ENCODE assay signal across 1 fruit fly cellular context in the genomic region with DNA sequence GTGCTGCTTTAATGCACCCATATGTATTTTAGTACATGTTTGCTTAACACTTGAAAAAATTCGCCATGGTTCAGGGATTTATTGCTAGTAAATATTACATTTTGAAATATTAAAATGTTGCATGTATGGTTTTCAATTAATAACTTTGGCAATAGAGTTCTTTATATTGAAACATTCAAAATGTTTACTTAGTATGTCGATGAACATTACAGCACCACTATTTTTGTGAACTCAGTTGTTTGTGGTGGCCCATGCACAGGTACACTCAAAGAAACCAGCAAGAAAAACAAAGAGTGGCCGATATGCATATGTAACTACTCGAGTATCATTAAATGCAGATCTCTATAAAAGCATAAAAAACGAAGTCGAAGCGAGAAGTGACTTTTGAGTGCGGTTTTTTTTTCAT.
TF ChIP-seq lines count a peak whose summit lies in the region.

No protein-coding gene starts in this region.

TF ChIP-seq in whole organism, embryonic, 481 proteins besides CTCF, POLR2A, EP300 and RAD21 (continued from another document and continues in another):
- TF ChIP-seq CG12744 (GFP tag; optimal IDR thresholded peaks at IDR 0.05; lab: Kevin White, UChicago) (peak; percentile 29), CG7357 (GFP tag; IDR thresholded peaks at IDR 0.05; lab: Robert Waterston, UW) (peak; percentile 61; the same call in 1 of the 3 replicates), dm (GFP tag; optimal IDR thresholded peaks at IDR 0.05; lab: Kevin White, UChicago) (no peak), danr (GFP tag; IDR thresholded peaks at IDR 0.05; lab: Robert Waterston, UW) (peak; percentile 18; the same call in 1 of the 2 replicates), lbe (GFP tag; optimal IDR thresholded peaks at IDR 0.05; lab: Kevin White, UChicago) (no peak), CG10274 (GFP tag; optimal IDR thresholded peaks at IDR 0.05; lab: Kevin White, UChicago) (no peak), CG12104 (GFP tag; optimal IDR thresholded peaks at IDR 0.05; lab: Kevin White, UChicago) (peak; percentile 12), Bteb2 (GFP tag; optimal IDR thresholded peaks at IDR 0.05; lab: Kevin White, UChicago) (no peak), zf30C (GFP tag; optimal IDR thresholded peaks at IDR 0.05; lab: Kevin White, UChicago) (peak; percentile 38), twi (tag; optimal IDR thresholded peaks at IDR 0.05; lab: Kevin White, UChicago) (peak; percentile 49), NFAT (GFP tag; IDR thresholded peaks at IDR 0.05; lab: Robert Waterston, UW) (no peak), peb (GFP tag; IDR thresholded peaks at IDR 0.05; lab: Robert Waterston, UW) (peak; percentile 25; the same call in 1 of the 2 replicates), Antp (GFP tag; optimal IDR thresholded peaks at IDR 0.05; lab: Kevin White, UChicago) (peak; percentile 27), gsb-n (tag; optimal IDR thresholded peaks at IDR 0.05; lab: Kevin White, UChicago) (peak; percentile 68), dpn (GFP tag; optimal IDR thresholded peaks at IDR 0.05; lab: Kevin White, UChicago) (peak; percentile 56 to 63), CG1233 (GFP tag; optimal IDR thresholded peaks at IDR 0.05; lab: Kevin White, UChicago) (peak; percentile 46), CG7963 (GFP tag; IDR thresholded peaks at IDR 0.05; lab: Robert Waterston, UW; ENCODE audit: partially characterized antibody) (no peak), CG2129 (GFP tag; IDR thresholded peaks at IDR 0.05; lab: Robert Waterston, UW; ENCODE audit: partially characterized antibody) (no peak), CG43689 (GFP tag; IDR thresholded peaks at IDR 0.05; lab: Robert Waterston, UW) (0 out of 2 replicates have a peak, but pooled peaks have one; percentile 15), D19A (tag; optimal IDR thresholded peaks at IDR 0.05; lab: Kevin White, UChicago) (peak; percentile 65), HLH4C (GFP tag; IDR thresholded peaks at IDR 0.05; lab: Robert Waterston, UW; ENCODE audit: partially characterized antibody) (no peak), hth (optimal IDR thresholded peaks at IDR 0.05; lab: Kevin White, UChicago) (no peak), B-H1 (GFP tag; IDR thresholded peaks at IDR 0.05; lab: Robert Waterston, UW) (0 out of 3 replicates have a peak, but pooled peaks have one; percentile 24), Trl (optimal IDR thresholded peaks at IDR 0.05; lab: Kevin White, UChicago) (no peak), Trl (GFP tag; optimal IDR thresholded peaks at IDR 0.05; lab: Kevin White, UChicago) (peak; percentile 37), CG3281 (GFP tag; optimal IDR thresholded peaks at IDR 0.05; lab: Kevin White, UChicago) (peak; percentile 15), gfzf (GFP tag; optimal IDR thresholded peaks at IDR 0.05; lab: Kevin White, UChicago) (no peak), CG8281 (tag; optimal IDR thresholded peaks at IDR 0.05; lab: Kevin White, UChicago) (peak; percentile 26), CG18764 (GFP tag; optimal IDR thresholded peaks at IDR 0.05; lab: Kevin White, UChicago) (peak; percentile 23), sens (GFP tag; lab: Kevin White, UChicago) (peak; percentile 95), CG7372 (GFP tag; IDR thresholded peaks at IDR 0.05; lab: Robert Waterston, UW) (peak; percentile 31; the same call in 1 of the 2 replicates), tup (GFP tag; optimal IDR thresholded peaks at IDR 0.05; lab: Kevin White, UChicago) (no peak), slp2 (GFP tag; optimal IDR thresholded peaks at IDR 0.05; lab: Kevin White, UChicago) (peak; percentile 62), Eip74EF (GFP tag; optimal IDR thresholded peaks at IDR 0.05; lab: Kevin White, UChicago) (peak in 1 of 2 experiments; percentile 64), ranshi (GFP tag; IDR thresholded peaks at IDR 0.05; lab: Robert Waterston, UW) (no peak), nmo (GFP tag; optimal IDR thresholded peaks at IDR 0.05; lab: Kevin White, UChicago) (peak; percentile 85), rib (GFP tag; IDR thresholded peaks at IDR 0.05; lab: Robert Waterston, UW) (no peak), zen2 (GFP tag; IDR thresholded peaks at IDR 0.05; lab: Robert Waterston, UW; ENCODE audit: partially characterized antibody) (no peak), bowl (GFP tag; IDR thresholded peaks at IDR 0.05; lab: Robert Waterston, UW) (peak; percentile 29; the same call in 1 of the 2 replicates), CG8924 (tag; optimal IDR thresholded peaks at IDR 0.05; lab: Kevin White, UChicago) (peak; percentile 59), sens-2 (GFP tag; IDR thresholded peaks at IDR 0.05; lab: Robert Waterston, UW) (peak; percentile 39; the same call in 1 of the 2 replicates), CG6683 (GFP tag; optimal IDR thresholded peaks at IDR 0.05; lab: Kevin White, UChicago) (no peak), Spps (tag; optimal IDR thresholded peaks at IDR 0.05; lab: Kevin White, UChicago) (peak; percentile 40), crol (GFP tag; IDR thresholded peaks at IDR 0.05; lab: Robert Waterston, UW) (no peak), Mad (GFP tag; optimal IDR thresholded peaks at IDR 0.05; lab: Kevin White, UChicago) (peak; percentile 33), CG17328 (GFP tag; IDR thresholded peaks at IDR 0.05; lab: Robert Waterston, UW) (0 out of 2 replicates have a peak, but pooled peaks have one; percentile 31), vnd (GFP tag; IDR thresholded peaks at IDR 0.05; lab: Robert Waterston, UW; ENCODE audit: partially characterized antibody) (no peak), dysf (GFP tag; IDR thresholded peaks at IDR 0.05; lab: Robert Waterston, UW) (peak; percentile 68), CG9215 (GFP tag; IDR thresholded peaks at IDR 0.05; lab: Robert Waterston, UW) (no peak), Pdp1 (GFP tag; optimal IDR thresholded peaks at IDR 0.05; lab: Kevin White, UChicago) (peak; percentile 31 to 46), CG10959 (GFP tag; IDR thresholded peaks at IDR 0.05; lab: Robert Waterston, UW) (peak; percentile 66), sr (GFP tag; IDR thresholded peaks at IDR 0.05; lab: Robert Waterston, UW) (no peak), stc (GFP tag; IDR thresholded peaks at IDR 0.05; lab: Robert Waterston, UW) (peak; percentile 72), CG12391 (tag; optimal IDR thresholded peaks at IDR 0.05; lab: Kevin White, UChicago) (peak; percentile 72), ind (GFP tag; optimal IDR thresholded peaks at IDR 0.05; lab: Kevin White, UChicago) (peak; percentile 37), unc-4 (GFP tag; IDR thresholded peaks at IDR 0.05; lab: Robert Waterston, UW; ENCODE audit: partially characterized antibody) (no peak), schlank (tag; optimal IDR thresholded peaks at IDR 0.05; lab: Kevin White, UChicago) (no peak), CG1529 (GFP tag; optimal IDR thresholded peaks at IDR 0.05; lab: Kevin White, UChicago) (peak; percentile 59), Max (GFP tag; optimal IDR thresholded peaks at IDR 0.05; lab: Kevin White, UChicago) (peak; percentile 33), MTF-1 (GFP tag; optimal IDR thresholded peaks at IDR 0.05; lab: Kevin White, UChicago; ENCODE audit: borderline replicate concordance) (peak; percentile 29), ems (GFP tag; optimal IDR thresholded peaks at IDR 0.05; lab: Kevin White, UChicago) (no peak), gcm (GFP tag; optimal IDR thresholded peaks at IDR 0.05; lab: Kevin White, UChicago) (peak; percentile 76), CG1792 (GFP tag; optimal IDR thresholded peaks at IDR 0.05; lab: Kevin White, UChicago) (no peak), shn (GFP tag; optimal IDR thresholded peaks at IDR 0.05; lab: Kevin White, UChicago) (peak; percentile 22), E2f2 (GFP tag; IDR thresholded peaks at IDR 0.05; lab: Robert Waterston, UW) (peak; percentile 45; the same call in 1 of the 2 replicates), gro (GFP tag; optimal IDR thresholded peaks at IDR 0.05; lab: Kevin White, UChicago) (no peak), Ravus (GFP tag; IDR thresholded peaks at IDR 0.05; lab: Robert Waterston, UW) (no peak), CG17568 (GFP tag; optimal IDR thresholded peaks at IDR 0.05; lab: Kevin White, UChicago) (no peak), sima (GFP tag; optimal IDR thresholded peaks at IDR 0.05; lab: Kevin White, UChicago) (no peak), cg (GFP tag; optimal IDR thresholded peaks at IDR 0.05; lab: Kevin White, UChicago) (no peak), disco-r (GFP tag; optimal IDR thresholded peaks at IDR 0.05; lab: Kevin White, UChicago) (no peak), CG10321 (GFP tag; IDR thresholded peaks at IDR 0.05; lab: Robert Waterston, UW) (no peak), PHDP (tag; optimal IDR thresholded peaks at IDR 0.05; lab: Kevin White, UChicago) (peak; percentile 64), Dip3 (GFP tag; optimal IDR thresholded peaks at IDR 0.05; lab: Kevin White, UChicago) (no peak), az2 (GFP tag; optimal IDR thresholded peaks at IDR 0.05; lab: Kevin White, UChicago) (peak; percentile 68), CG9932 (GFP tag; IDR thresholded peaks at IDR 0.05; lab: Robert Waterston, UW) (no peak), p53 (GFP tag; optimal IDR thresholded peaks at IDR 0.05; lab: Kevin White, UChicago) (no peak), Taf1 (GFP tag; IDR thresholded peaks at IDR 0.05; lab: Robert Waterston, UW) (no peak), Nf-YA (GFP tag; IDR thresholded peaks at IDR 0.05; lab: Robert Waterston, UW) (peak; percentile 47; the same call in 1 of the 2 replicates), hkb (optimal IDR thresholded peaks at IDR 0.05; lab: Kevin White, UChicago) (no peak), hkb (GFP tag; IDR thresholded peaks at IDR 0.05; lab: Robert Waterston, UW) (peak; percentile 78), Drgx (GFP tag; IDR thresholded peaks at IDR 0.05; lab: Robert Waterston, UW) (peak; percentile 88), crp (GFP tag; optimal IDR thresholded peaks at IDR 0.05; lab: Kevin White, UChicago) (peak in 1 of 2 experiments; percentile 19), Poxn (GFP tag; IDR thresholded peaks at IDR 0.05; lab: Robert Waterston, UW) (no peak), CG10979 (tag; optimal IDR thresholded peaks at IDR 0.05; lab: Kevin White, UChicago) (peak; percentile 77), ken (GFP tag; IDR thresholded peaks at IDR 0.05; lab: Robert Waterston, UW) (0 out of 3 replicates have a peak, but pooled peaks have one; percentile 31), vfl (GFP tag; optimal IDR thresholded peaks at IDR 0.05; lab: Kevin White, UChicago) (no peak), CG6175 (GFP tag; IDR thresholded peaks at IDR 0.05; lab: Robert Waterston, UW) (no peak), CG3407 (GFP tag; optimal IDR thresholded peaks at IDR 0.05; lab: Kevin White, UChicago) (peak; percentile 50), dati (GFP tag; IDR thresholded peaks at IDR 0.05; lab: Robert Waterston, UW) (0 out of 2 replicates have a peak, but pooled peaks have one; percentile 15), bab2 (GFP tag; optimal IDR thresholded peaks at IDR 0.05; lab: Kevin White, UChicago) (peak; percentile 65), wek (GFP tag; optimal IDR thresholded peaks at IDR 0.05; lab: Kevin White, UChicago) (peak; percentile 47), en (GFP tag; optimal IDR thresholded peaks at IDR 0.05; lab: Kevin White, UChicago) (peak; percentile 1), Six4 (GFP tag; optimal IDR thresholded peaks at IDR 0.05; lab: Kevin White, UChicago) (peak; percentile 15), Hr78 (GFP tag; optimal IDR thresholded peaks at IDR 0.05; lab: Kevin White, UChicago) (peak in 1 of 2 experiments; percentile 41), CG4360 (GFP tag; IDR thresholded peaks at IDR 0.05; lab: Robert Waterston, UW) (peak; percentile 30; the same call in 1 of the 2 replicates), CG10431 (GFP tag; optimal IDR thresholded peaks at IDR 0.05; lab: Kevin White, UChicago) (no peak), CG11560 (tag; IDR thresholded peaks at IDR 0.05; lab: Robert Waterston, UW) (0 out of 3 replicates have a peak, but pooled peaks have one; percentile 16), CG2116 (GFP tag; optimal IDR thresholded peaks at IDR 0.05; lab: Kevin White, UChicago) (peak; percentile 34), Gsc (GFP tag; IDR thresholded peaks at IDR 0.05; lab: Robert Waterston, UW) (no peak), Hsf (GFP tag; optimal IDR thresholded peaks at IDR 0.05; lab: Kevin White, UChicago) (peak; percentile 54), Ada2b (GFP tag; IDR thresholded peaks at IDR 0.05; lab: Robert Waterston, UW) (no peak), Xrp1 (GFP tag; IDR thresholded peaks at IDR 0.05; lab: Robert Waterston, UW) (peak; percentile 82), her (GFP tag; optimal IDR thresholded peaks at IDR 0.05; lab: Kevin White, UChicago) (peak; percentile 23), CG10462 (GFP tag; optimal IDR thresholded peaks at IDR 0.05; lab: Kevin White, UChicago) (peak; percentile 36), CG10543 (GFP tag; optimal IDR thresholded peaks at IDR 0.05; lab: Kevin White, UChicago) (no peak), Asciz (GFP tag; optimal IDR thresholded peaks at IDR 0.05; lab: Kevin White, UChicago) (peak; percentile 77), Fer1 (GFP tag; optimal IDR thresholded peaks at IDR 0.05; lab: Kevin White, UChicago) (peak; percentile 14), Dek (tag; optimal IDR thresholded peaks at IDR 0.05; lab: Kevin White, UChicago) (no peak), fd3F (GFP tag; optimal IDR thresholded peaks at IDR 0.05; lab: Kevin White, UChicago) (no peak), CG15479 (GFP tag; optimal IDR thresholded peaks at IDR 0.05; lab: Kevin White, UChicago) (no peak), CG10209 (GFP tag; optimal IDR thresholded peaks at IDR 0.05; lab: Kevin White, UChicago) (peak; percentile 62), bsh (GFP tag; optimal IDR thresholded peaks at IDR 0.05; lab: Kevin White, UChicago) (peak; percentile 58 to 80), CG8478 (optimal IDR thresholded peaks at IDR 0.05; lab: Kevin White, UChicago) (no peak), CG4730 (GFP tag; IDR thresholded peaks at IDR 0.05; lab: Robert Waterston, UW) (peak; percentile 19; the same call in 1 of the 2 replicates), croc (GFP tag; conservative IDR thresholded peaks at IDR 0.05; lab: Robert Waterston, UW) (peak; percentile 60; the same call in 1 of the 3 replicates), CG30020 (tag; optimal IDR thresholded peaks at IDR 0.05; lab: Kevin White, UChicago) (peak; percentile 6), hbn (GFP tag; IDR thresholded peaks at IDR 0.05; lab: Robert Waterston, UW; ENCODE audit: partially characterized antibody) (no peak), Dip2 (GFP tag; IDR thresholded peaks at IDR 0.05; lab: Robert Waterston, UW) (no peak), chif (GFP tag; optimal IDR thresholded peaks at IDR 0.05; lab: Kevin White, UChicago) (peak; percentile 47 to 76), CG1602 (GFP tag; optimal IDR thresholded peaks at IDR 0.05; lab: Kevin White, UChicago) (peak; percentile 48), ash1 (GFP tag; optimal IDR thresholded peaks at IDR 0.05; lab: Kevin White, UChicago) (no peak), Bdp1 (GFP tag; optimal IDR thresholded peaks at IDR 0.05; lab: Kevin White, UChicago) (no peak), CG14710 (tag; optimal IDR thresholded peaks at IDR 0.05; lab: Kevin White, UChicago) (peak; percentile 68), kay (GFP tag; optimal IDR thresholded peaks at IDR 0.05; lab: Kevin White, UChicago) (no peak)
